Worm (Caenorhabditis elegans): ENCODE results near the gene C50H11.8.
"Not testable (repeated sequence)": the region's sequence is repeated elsewhere in the genome, so short reads cannot be mapped to it uniquely, and the experiment has no call there.

The C50H11.8 gene

DNA sequence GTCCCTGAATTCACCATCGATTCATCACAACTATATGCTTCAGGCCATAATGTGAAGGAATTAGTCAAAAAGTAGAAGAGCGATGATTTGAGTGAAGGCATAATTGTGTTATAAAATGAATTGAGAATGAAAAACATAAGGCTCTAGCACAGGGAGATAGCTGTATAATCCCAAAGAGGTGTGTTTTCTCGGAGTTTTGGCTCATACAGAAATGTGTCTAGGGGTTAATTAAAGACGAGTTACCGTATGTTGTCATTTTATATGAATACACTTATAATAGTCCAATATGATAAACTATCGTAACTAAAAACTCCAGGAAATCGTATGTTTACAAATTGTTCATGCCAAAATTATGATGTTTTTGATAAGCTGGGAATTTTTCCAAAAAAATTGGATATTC lies 26.4 kb downstream of the C50H11.8 start, which contains the start of gene srt-5:
TSS of gene srt-5 (minus strand) at position 101 of the 400 bp plus-strand sequence.
- TF ChIP-seq hmbx-1 (tag; optimal IDR thresholded peaks at IDR 0.05) (no peak), aly-1 (tag; optimal IDR thresholded peaks at IDR 0.05) (no peak), scrt-1 (GFP tag; IDR thresholded peaks at IDR 0.05) (no peak), F13C5.2 (tag; optimal IDR thresholded peaks at IDR 0.05) (no peak), tra-4 (tag; optimal IDR thresholded peaks at IDR 0.05) (no peak), pes-1 (GFP tag; IDR thresholded peaks at IDR 0.05) (no peak), ceh-13 (GFP tag; optimal IDR thresholded peaks at IDR 0.05) (no peak), B0310.2 (tag; optimal IDR thresholded peaks at IDR 0.05) (no peak), sea-1 (GFP tag; conservative IDR thresholded peaks at IDR 0.05) (no peak), tbx-11 (GFP tag; IDR thresholded peaks at IDR 0.05) (no peak), ceh-36 (tag; optimal IDR thresholded peaks at IDR 0.05) (no peak), ets-7 (tag; optimal IDR thresholded peaks at IDR 0.05) (no peak), hmg-4 (GFP tag; optimal IDR thresholded peaks at IDR 0.05) (no peak)

DNA sequence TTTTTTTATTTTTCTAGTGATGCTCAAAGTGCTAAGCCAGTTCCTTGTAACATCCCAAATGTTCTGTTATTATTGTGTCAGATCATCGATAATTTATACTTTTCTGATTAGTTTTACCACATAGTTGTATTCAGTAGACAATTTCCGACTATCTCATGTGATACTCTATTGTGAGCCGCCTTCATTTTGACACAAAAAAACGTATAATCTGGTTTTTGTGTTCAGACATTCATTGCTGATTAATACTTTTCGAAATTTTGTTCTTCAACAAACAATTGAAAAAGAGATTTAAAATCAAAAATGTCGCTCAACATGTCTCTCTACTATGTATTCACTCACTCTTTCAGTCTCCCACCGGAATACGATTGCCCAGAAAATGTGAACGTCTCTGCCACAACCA lies 27.1 kb downstream of the C50H11.8 start, which contains the start of gene srt-7:
TSS of gene srt-7 (plus strand) at position 301 of the 400 bp plus-strand sequence.
- TF ChIP-seq tbx-37 (GFP tag; conservative IDR thresholded peaks at IDR 0.05) (no peak), aly-1 (tag; optimal IDR thresholded peaks at IDR 0.05) (no peak), hmg-4 (GFP tag; optimal IDR thresholded peaks at IDR 0.05) (no peak), flt-1 (GFP tag; IDR thresholded peaks at IDR 0.05) (no peak), ama-1 (optimal IDR thresholded peaks at IDR 0.05) (no peak), ets-7 (tag; optimal IDR thresholded peaks at IDR 0.05) (no peak), tbx-11 (GFP tag; IDR thresholded peaks at IDR 0.05) (no peak), hmbx-1 (tag; optimal IDR thresholded peaks at IDR 0.05) (no peak), hnd-1 (tag; optimal IDR thresholded peaks at IDR 0.05) (no peak)

DNA sequence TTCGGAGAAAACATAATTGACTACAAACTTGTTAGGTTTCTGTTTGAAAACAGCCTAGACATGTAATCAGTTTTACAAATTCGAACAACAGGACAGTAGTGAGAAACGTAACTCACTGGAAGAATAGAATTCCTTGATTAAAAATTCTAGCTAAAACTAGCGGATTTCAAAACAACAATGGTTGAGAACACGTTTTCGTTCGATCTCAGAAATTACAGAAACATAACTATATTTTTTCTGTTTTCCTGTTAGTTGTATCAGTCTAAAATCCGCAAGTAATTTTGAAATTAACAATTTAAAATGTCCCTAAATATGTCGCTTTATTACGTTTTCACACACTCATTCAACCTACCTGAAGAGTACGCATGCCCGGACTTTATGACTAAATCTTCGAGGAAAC lies 31.9 kb downstream of the C50H11.8 start, which contains the start of gene srt-8:
TSS of gene srt-8 (plus strand) at position 301 of the 400 bp plus-strand sequence.
- TF ChIP-seq flt-1 (GFP tag; IDR thresholded peaks at IDR 0.05) (no peak), tbx-37 (GFP tag; conservative IDR thresholded peaks at IDR 0.05) (no peak), aly-1 (tag; optimal IDR thresholded peaks at IDR 0.05) (no peak), tra-4 (tag; optimal IDR thresholded peaks at IDR 0.05) (no peak), ama-1 (optimal IDR thresholded peaks at IDR 0.05) (no peak), B0310.2 (tag; optimal IDR thresholded peaks at IDR 0.05) (no peak), ceh-36 (tag; optimal IDR thresholded peaks at IDR 0.05) (no peak), tbx-11 (GFP tag; IDR thresholded peaks at IDR 0.05) (no peak), hmbx-1 (tag; optimal IDR thresholded peaks at IDR 0.05) (no peak), pes-1 (GFP tag; IDR thresholded peaks at IDR 0.05) (no peak), scrt-1 (GFP tag; IDR thresholded peaks at IDR 0.05) (no peak)

- TF ChIP-seq B0310.2 (tag; optimal IDR thresholded peaks at IDR 0.05) = no peak
- no peak for TF ChIP-seq hnd-1 (tag; optimal IDR thresholded peaks at IDR 0.05)
Measured at ce11 chrV:3088768-3089167, 34.4 kb downstream of the C50H11.8 start, which contains the start of gene acs-21. Gene acs-21 (plus strand): TSS chrV:3089068.

ce11 chrV:3094351-3094750 lies 40.0 kb downstream of the C50H11.8 start, which contains the start of gene cyp-33C9:
Gene cyp-33C9 (minus strand): TSS chrV:3094561.
- TF ChIP-seq tbx-11 (GFP tag; IDR thresholded peaks at IDR 0.05) (no peak), hmg-4 (GFP tag; optimal IDR thresholded peaks at IDR 0.05) (no peak), tbx-37 (GFP tag; conservative IDR thresholded peaks at IDR 0.05) (no peak), scrt-1 (GFP tag; IDR thresholded peaks at IDR 0.05) (no peak), sea-1 (GFP tag; conservative IDR thresholded peaks at IDR 0.05) (no peak), ets-7 (tag; optimal IDR thresholded peaks at IDR 0.05) (no peak), aly-1 (tag; optimal IDR thresholded peaks at IDR 0.05) (no peak), F13C5.2 (tag; optimal IDR thresholded peaks at IDR 0.05) (no peak), ceh-13 (GFP tag; optimal IDR thresholded peaks at IDR 0.05) (no peak), tra-4 (tag; optimal IDR thresholded peaks at IDR 0.05) (no peak), hnd-1 (tag; optimal IDR thresholded peaks at IDR 0.05) (no peak)

- TF ChIP-seq aly-1 (tag; optimal IDR thresholded peaks at IDR 0.05) (no peak), hnd-1 (tag; optimal IDR thresholded peaks at IDR 0.05) (no peak), pes-1 (GFP tag; IDR thresholded peaks at IDR 0.05) (no peak), ceh-36 (tag; optimal IDR thresholded peaks at IDR 0.05) (no peak), F13C5.2 (tag; optimal IDR thresholded peaks at IDR 0.05) (no peak), flt-1 (GFP tag; IDR thresholded peaks at IDR 0.05) (no peak), tbx-37 (GFP tag; conservative IDR thresholded peaks at IDR 0.05) (no peak), hmg-4 (GFP tag; optimal IDR thresholded peaks at IDR 0.05) (no peak), tra-4 (tag; optimal IDR thresholded peaks at IDR 0.05) (no peak), ceh-13 (GFP tag; optimal IDR thresholded peaks at IDR 0.05) (no peak), tbx-11 (GFP tag; IDR thresholded peaks at IDR 0.05) (no peak), hmbx-1 (tag; optimal IDR thresholded peaks at IDR 0.05) (no peak), ama-1 (optimal IDR thresholded peaks at IDR 0.05) (no peak), ets-7 (tag; optimal IDR thresholded peaks at IDR 0.05) (no peak), scrt-1 (GFP tag; IDR thresholded peaks at IDR 0.05) (no peak), sea-1 (GFP tag; conservative IDR thresholded peaks at IDR 0.05) (no peak), B0310.2 (tag; optimal IDR thresholded peaks at IDR 0.05) (no peak)
Measured at ce11 chrV:3100527-3100926, 46.2 kb downstream of the C50H11.8 start.

DNA sequence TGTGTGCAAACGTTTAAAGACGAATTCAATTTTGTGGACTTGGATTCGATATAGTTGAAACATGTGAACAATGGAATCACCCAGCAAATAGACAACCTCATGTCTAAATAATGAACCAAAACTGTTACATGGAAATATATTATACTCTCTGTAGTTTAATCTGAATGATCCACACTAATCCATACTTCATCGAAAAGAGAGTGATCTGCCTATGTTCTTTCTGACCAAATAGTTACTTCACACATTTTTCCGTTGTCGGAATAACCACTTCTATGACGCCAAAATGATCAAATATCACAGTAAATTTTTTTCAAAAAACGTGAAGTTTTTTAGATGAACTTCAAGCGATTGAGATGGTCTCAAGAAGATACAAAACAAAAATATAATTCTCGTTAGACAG lies 47.7 kb downstream of the C50H11.8 start, which contains the start of gene Y73C8C.4:
TSS of gene Y73C8C.4 (minus strand) at position 101 of the 400 bp plus-strand sequence.
- TF ChIP-seq ama-1 (optimal IDR thresholded peaks at IDR 0.05); hmbx-1 (tag; optimal IDR thresholded peaks at IDR 0.05); ceh-36 (tag; optimal IDR thresholded peaks at IDR 0.05): not testable (repeated sequence)

- TF ChIP-seq tra-4 (tag; optimal IDR thresholded peaks at IDR 0.05) (no peak), ceh-13 (GFP tag; optimal IDR thresholded peaks at IDR 0.05) (no peak), ama-1 (optimal IDR thresholded peaks at IDR 0.05) (no peak), flt-1 (GFP tag; IDR thresholded peaks at IDR 0.05) (no peak), tbx-37 (GFP tag; conservative IDR thresholded peaks at IDR 0.05) (no peak), ets-7 (tag; optimal IDR thresholded peaks at IDR 0.05) (no peak), aly-1 (tag; optimal IDR thresholded peaks at IDR 0.05) (no peak), tbx-11 (GFP tag; IDR thresholded peaks at IDR 0.05) (no peak), hmbx-1 (tag; optimal IDR thresholded peaks at IDR 0.05) (no peak), ceh-36 (tag; optimal IDR thresholded peaks at IDR 0.05) (no peak), hmg-4 (GFP tag; optimal IDR thresholded peaks at IDR 0.05) (no peak), sea-1 (GFP tag; conservative IDR thresholded peaks at IDR 0.05) (no peak), B0310.2 (tag; optimal IDR thresholded peaks at IDR 0.05) (no peak), scrt-1 (GFP tag; IDR thresholded peaks at IDR 0.05) (no peak), F13C5.2 (tag; optimal IDR thresholded peaks at IDR 0.05) (no peak), pes-1 (GFP tag; IDR thresholded peaks at IDR 0.05) (no peak)
Measured at ce11 chrV:3104134-3104533, 49.8 kb downstream of the C50H11.8 start, which contains the start of gene str-66. Gene str-66 (minus strand): TSS chrV:3104234.
